Worm (Caenorhabditis elegans): ENCODE measurements around the gene osg-1.

- TF ChIP-seq nfya-1 (tag; optimal IDR thresholded peaks at IDR 0.05; ENCODE audit: insufficient read depth) (no peak), nhr-43 (tag; optimal IDR thresholded peaks at IDR 0.05; ENCODE audit: poor library complexity, severe bottlenecking) (no peak), lin-15B (tag; optimal IDR thresholded peaks at IDR 0.05) (no peak)
Observed at ce11 chrIII:5503669-5504068, 16.3 kb downstream of the osg-1 start.

Measured in whole organism, L3 larva.